Fruit fly (Drosophila melanogaster) whole organism, wandering third instar larva: Measurements from ENCODE around the gene TotX.

Experiments
- CrebA ChIP-seq: fragments of 200-800 bp; sonication (Bioruptor generic); optimal IDR thresholded peaks from 2 replicates; lab custom pipeline; 2016; ENCODE audit warnings: missing biosample characterization, mild to moderate bottlenecking, missing genetic modification characterization, borderline replicate concordance
- GATAd ChIP-seq: sonication (Bioruptor generic); optimal IDR thresholded peaks from 2 replicates; lab custom pipeline; 2016; ENCODE audit warnings: missing biosample characterization, missing genetic modification characterization
- Hnf4 ChIP-seq: fragments of 200-800 bp; sonication (Bioruptor generic); optimal IDR thresholded peaks from 2 replicates; lab custom pipeline; 2016; ENCODE audit warnings: missing biosample characterization, mild to moderate bottlenecking, missing genetic modification characterization
- Myc ChIP-seq: fragments of >200 bp; optimal IDR thresholded peaks from 2 replicates; lab custom pipeline; 2017
- N ChIP-seq: fragments of >200 bp; optimal IDR thresholded peaks from 2 replicates; lab custom pipeline; 2018; ENCODE audit warnings: missing biosample characterization, missing external identifiers, missing genetic modification characterization
- Sp1 ChIP-seq: fragments of 200-800 bp; sonication (Bioruptor generic); optimal IDR thresholded peaks from 3 replicates; lab custom pipeline; 2019; ENCODE audit warnings: missing biosample characterization, mild to moderate bottlenecking, missing genetic modification characterization, moderate library complexity
- br ChIP-seq: fragments of 200-800 bp; sonication (Bioruptor generic); optimal IDR thresholded peaks from 2 replicates; lab custom pipeline; 2016; ENCODE audit warnings: missing biosample characterization, missing genetic modification characterization
- dmrt93B ChIP-seq: fragments of 200-800 bp; sonication (Bioruptor generic); optimal IDR thresholded peaks from 2 replicates; lab custom pipeline; 2018; ENCODE audit warnings: missing biosample characterization, mild to moderate bottlenecking, missing genetic modification characterization
- ey ChIP-seq: fragments of 200-800 bp; sonication (Bioruptor generic); optimal IDR thresholded peaks from 2 replicates; lab custom pipeline; 2016; ENCODE audit warnings: missing biosample characterization, missing genetic modification characterization
- h ChIP-seq: fragments of 200-800 bp; sonication (Bioruptor generic); optimal IDR thresholded peaks from 3 replicates; lab custom pipeline; 2016; ENCODE audit warnings: missing biosample characterization, mild to moderate bottlenecking, missing genetic modification characterization
- psq ChIP-seq: fragments of 200-800 bp; sonication (Bioruptor generic); optimal IDR thresholded peaks from 3 replicates; lab custom pipeline; 2017; ENCODE audit warnings: missing biosample characterization, mild to moderate bottlenecking, missing genetic modification characterization, moderate library complexity
- usp ChIP-seq: fragments of >200 bp; optimal IDR thresholded peaks from 2 replicates; lab custom pipeline; 2017; ENCODE audit warnings: missing biosample characterization, missing genetic modification characterization

DNA sequence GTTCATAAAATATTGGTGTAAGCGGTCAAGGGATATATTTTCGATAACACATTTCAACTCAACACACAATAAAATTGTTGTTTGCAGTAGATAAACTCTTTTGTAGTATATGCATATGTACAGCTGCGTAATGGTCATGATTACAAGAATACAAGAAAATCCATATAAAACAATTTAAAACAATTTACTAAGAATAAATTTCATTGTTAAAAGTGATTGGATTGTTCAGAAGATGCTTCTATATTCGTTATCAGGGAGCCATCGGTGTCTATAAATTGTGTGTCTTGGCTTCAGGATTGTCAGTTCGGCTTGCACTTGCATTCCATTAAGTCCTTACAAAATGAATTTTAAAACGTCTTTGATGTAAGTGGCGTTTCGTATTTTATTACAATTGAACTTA lies 31.7 kb downstream of the TotX start, which contains the start of gene TotB:
- TF ChIP-seq h (GFP tag; lab: Kevin White, UChicago) (no peak), GATAd (no peak), br (GFP tag; lab: Kevin White, UChicago) (no peak), dmrt93B (GFP tag; lab: Kevin White, UChicago) (no peak), CrebA (GFP tag; lab: Kevin White, UChicago) (no peak), N (GFP tag; lab: Kevin White, UChicago) (no peak), Sp1 (GFP tag; lab: Kevin White, UChicago) (no peak), usp (GFP tag; lab: Kevin White, UChicago) (no peak), ey (GFP tag; lab: Kevin White, UChicago) (no peak), psq (no peak), Myc (no peak), Hnf4 (GFP tag; lab: Kevin White, UChicago) (no peak)
